Worm (Caenorhabditis elegans) whole organism, early embryonic: ENCODE results near the gene Y82E9BR.14.

Source experiments
- ama-1 ChIP-seq: fragments of 150-350 bp; optimal IDR thresholded peaks from 2 replicates; lab custom pipeline; 2014
- sea-1 ChIP-seq: fragments of 200-800 bp; sonication (Bioruptor generic); conservative IDR thresholded peaks from 2 replicates; pipeline ENCODE4 v1.3.6; 2022; ENCODE audit warnings: missing genetic modification characterization, missing compliant biosample characterization

- TF ChIP-seq ama-1 (no peak), sea-1 (GFP tag; lab: Robert Waterston, UW) (no peak)
Measured at ce11 chrIII:1446747-1447146, 32.8 kb upstream of the Y82E9BR.14 start.
